Worm (Caenorhabditis elegans): Measurements from ENCODE around the gene F47B8.5.
A peak's percentile ranks its signal among the peaks of the same experiment; 100 is the strongest.

The F47B8.5 gene

ce11 chrV:14319101-14319781 is 8.4 kb downstream of the F47B8.5 start, which contains the start of gene F47B8.13:
F47B8.13 (minus strand) TSS chrV:14319731.
- TF ChIP-seq C08G9.2 (tag; optimal IDR thresholded peaks at IDR 0.05) (peak; percentile 22), mec-3 (tag; optimal IDR thresholded peaks at IDR 0.05; ENCODE audit: borderline replicate concordance) (peak; percentile 76), pag-3 (tag; optimal IDR thresholded peaks at IDR 0.05; ENCODE audit: borderline replicate concordance) (no peak)

ce11 chrV:14317621-14318020 is 10.1 kb downstream of the F47B8.5 start:
- no peak for TF ChIP-seq hlh-15 (tag; optimal IDR thresholded peaks at IDR 0.05)
- TF ChIP-seq ets-4 (tag; optimal IDR thresholded peaks at IDR 0.05), result no peak
- no peak for TF ChIP-seq lim-6 (tag; optimal IDR thresholded peaks at IDR 0.05)
- no peak for TF ChIP-seq C38D4.7 (GFP tag; optimal IDR thresholded peaks at IDR 0.05)
- no peak for TF ChIP-seq hlh-8 (tag; optimal IDR thresholded peaks at IDR 0.05)
- TF ChIP-seq ceh-31 (tag; optimal IDR thresholded peaks at IDR 0.05), result no peak
- no peak for TF ChIP-seq pha-4 (tag; optimal IDR thresholded peaks at IDR 0.05)
- no peak for TF ChIP-seq ceh-22 (tag; optimal IDR thresholded peaks at IDR 0.05)
- no peak for TF ChIP-seq ahr-1 (tag; optimal IDR thresholded peaks at IDR 0.05)
- no peak for TF ChIP-seq K02D7.2 (tag; optimal IDR thresholded peaks at IDR 0.05)
- no peak for TF ChIP-seq ceh-30 (tag; optimal IDR thresholded peaks at IDR 0.05)
- TF ChIP-seq pat-9 (tag; optimal IDR thresholded peaks at IDR 0.05), result no peak
- no peak for TF ChIP-seq Y22D7AL.16 (tag; optimal IDR thresholded peaks at IDR 0.05)
- no peak for TF ChIP-seq unc-3 (GFP tag; conservative IDR thresholded peaks at IDR 0.05)
- TF ChIP-seq unc-3 (tag; optimal IDR thresholded peaks at IDR 0.05), result no peak
- TF ChIP-seq nhr-232 (tag; optimal IDR thresholded peaks at IDR 0.05), result no peak
- TF ChIP-seq ceh-24 (tag; optimal IDR thresholded peaks at IDR 0.05), result no peak
- no peak for TF ChIP-seq pax-1 (tag; optimal IDR thresholded peaks at IDR 0.05)
- TF ChIP-seq hlh-30 (tag; optimal IDR thresholded peaks at IDR 0.05; ENCODE audit: insufficient read depth), result no peak
- TF ChIP-seq ceh-18 (tag; optimal IDR thresholded peaks at IDR 0.05), result no peak

ce11 chrV:14317204-14317603 is 10.5 kb downstream of the F47B8.5 start:
- TF ChIP-seq che-1 (tag; optimal IDR thresholded peaks at IDR 0.05) (no peak), lin-11 (tag; optimal IDR thresholded peaks at IDR 0.05) (no peak), ceh-45 (GFP tag; IDR thresholded peaks at IDR 0.05) (no peak), F13H6.1 (tag; optimal IDR thresholded peaks at IDR 0.05) (no peak), hlh-13 (GFP tag; optimal IDR thresholded peaks at IDR 0.05) (no peak), hlh-15 (tag; optimal IDR thresholded peaks at IDR 0.05) (no peak)

ce11 chrV:14316525-14316924 is 11.2 kb downstream of the F47B8.5 start, which contains the start of gene F47B8.2:
F47B8.2 (minus strand) TSS chrV:14316625.
- TF ChIP-seq ceh-24 (tag; optimal IDR thresholded peaks at IDR 0.05), result no peak
- no peak for TF ChIP-seq ref-2 (tag; optimal IDR thresholded peaks at IDR 0.05)
- no peak for TF ChIP-seq pha-2 (tag; optimal IDR thresholded peaks at IDR 0.05)
- TF ChIP-seq unc-42 (tag; optimal IDR thresholded peaks at IDR 0.05), result no peak
- no peak for TF ChIP-seq unc-55 (GFP tag; optimal IDR thresholded peaks at IDR 0.05)
- TF ChIP-seq tbx-7 (tag; optimal IDR thresholded peaks at IDR 0.05), result no peak
- no peak for TF ChIP-seq lim-6 (tag; optimal IDR thresholded peaks at IDR 0.05)
- no peak for TF ChIP-seq rnt-1 (tag; optimal IDR thresholded peaks at IDR 0.05)
- no peak for TF ChIP-seq hlh-15 (tag; optimal IDR thresholded peaks at IDR 0.05)
- TF ChIP-seq tbx-2 (tag; optimal IDR thresholded peaks at IDR 0.05), result no peak
- no peak for TF ChIP-seq fax-1 (tag; optimal IDR thresholded peaks at IDR 0.05)

- TF ChIP-seq odd-2 (tag; optimal IDR thresholded peaks at IDR 0.05) (no peak), pha-4 (tag; optimal IDR thresholded peaks at IDR 0.05) (no peak), K02D7.2 (tag; optimal IDR thresholded peaks at IDR 0.05) (no peak), ceh-18 (tag; optimal IDR thresholded peaks at IDR 0.05) (no peak)
Measured at ce11 chrV:14314236-14314635, 13.4 kb downstream of the F47B8.5 start, which contains the start of gene F47B8.1. F47B8.1 (minus strand) TSS chrV:14314336.
